Fruit fly (Drosophila melanogaster) whole organism, wandering third instar larva: ENCODE data around the gene CG6749.

ENCODE experiments used
- Abd-B ChIP-seq: fragments of >200 bp; optimal IDR thresholded peaks from 2 replicates; lab custom pipeline; 2017; ENCODE audit warnings: missing biosample characterization, missing genetic modification characterization
- Dfd ChIP-seq: fragments of >200 bp; optimal IDR thresholded peaks from 2 replicates; lab custom pipeline; 2017; ENCODE audit warnings: missing biosample characterization, missing genetic modification characterization
- Dif ChIP-seq: fragments of 200-275, 200-300 bp; sonication (Bioruptor generic); optimal IDR thresholded peaks from 2 replicates; lab custom pipeline; 2018; ENCODE audit warnings: missing biosample characterization, missing genetic modification characterization; ENCODE audit not compliant: partially characterized antibody
- Hr78 ChIP-seq: fragments of >200 bp; optimal IDR thresholded peaks from 2 replicates; lab custom pipeline; 2017; ENCODE audit warnings: missing biosample characterization, missing genetic modification characterization
- Jra ChIP-seq: sonication (Bioruptor generic); optimal IDR thresholded peaks from 2 replicates; lab custom pipeline; 2016; ENCODE audit warnings: missing biosample characterization, missing genetic modification characterization
- Myc ChIP-seq: fragments of >200 bp; optimal IDR thresholded peaks from 2 replicates; lab custom pipeline; 2017
- Sp1 ChIP-seq: fragments of 200-800 bp; sonication (Bioruptor generic); optimal IDR thresholded peaks from 3 replicates; lab custom pipeline; 2019; ENCODE audit warnings: missing biosample characterization, mild to moderate bottlenecking, missing genetic modification characterization, moderate library complexity
- dl ChIP-seq, 2 experiments: fragments of 175-275, 200-275 bp in 1 of 2; fragments of 200-275 bp in 1 of 2; sonication (Bioruptor generic); optimal IDR thresholded peaks; lab custom pipeline; 2018; ENCODE audit warnings: mild to moderate bottlenecking in 2 of 2, missing biosample characterization in 2 of 2, missing genetic modification characterization in 2 of 2, moderate library complexity in 2 of 2; ENCODE audit not compliant: partially characterized antibody in 2 of 2, insufficient read depth in 1 of 2
- dmrt93B ChIP-seq: fragments of 200-800 bp; sonication (Bioruptor generic); optimal IDR thresholded peaks from 2 replicates; lab custom pipeline; 2018; ENCODE audit warnings: missing biosample characterization, mild to moderate bottlenecking, missing genetic modification characterization
- ey ChIP-seq: fragments of 200-800 bp; sonication (Bioruptor generic); optimal IDR thresholded peaks from 2 replicates; lab custom pipeline; 2016; ENCODE audit warnings: missing biosample characterization, missing genetic modification characterization
- fru ChIP-seq: fragments of 200-800 bp; sonication (Bioruptor generic); optimal IDR thresholded peaks from 3 replicates; lab custom pipeline; 2016; ENCODE audit warnings: missing biosample characterization, mild to moderate bottlenecking, missing genetic modification characterization
- pan ChIP-seq: fragments of >200 bp; optimal IDR thresholded peaks from 2 replicates; lab custom pipeline; 2017
- tai ChIP-seq: sonication (Bioruptor generic); optimal IDR thresholded peaks from 2 replicates; lab custom pipeline; 2016; ENCODE audit warnings: missing biosample characterization, missing genetic modification characterization
- usp ChIP-seq: fragments of >200 bp; optimal IDR thresholded peaks from 2 replicates; lab custom pipeline; 2017; ENCODE audit warnings: missing biosample characterization, missing genetic modification characterization

dm6 chr3L:9726707-9727106 is 6.9 kb downstream of the CG6749 start, which contains the start of gene Naa60:
- TF ChIP-seq usp (GFP tag; lab: Kevin White, UChicago): no peak
- no peak for TF ChIP-seq Myc
- no peak for TF ChIP-seq Dif
- no peak for TF ChIP-seq tai
- TF ChIP-seq ey (GFP tag; lab: Kevin White, UChicago): no peak
- TF ChIP-seq Hr78 (GFP tag; lab: Kevin White, UChicago): no peak
- no peak for TF ChIP-seq Dfd (GFP tag; lab: Kevin White, UChicago)
- no peak for TF ChIP-seq pan
- no peak for TF ChIP-seq Abd-B
- TF ChIP-seq dl (GFP tag; optimal IDR thresholded peaks at IDR 0.05; lab: Kevin White, UChicago; ENCODE audit: insufficient read depth in 1 of 2, partially characterized antibody in 2 of 2): no peak
- no peak for TF ChIP-seq dmrt93B (GFP tag; lab: Kevin White, UChicago)
- no peak for TF ChIP-seq Jra
- no peak for TF ChIP-seq Sp1
- TF ChIP-seq fru: no peak
